Worm (Caenorhabditis elegans): ENCODE measurements around the gene Y50D4C.3.
"Not testable (repeated sequence)": the region's sequence is repeated elsewhere in the genome, so short reads cannot be mapped to it uniquely, and the experiment has no call there.

DNA sequence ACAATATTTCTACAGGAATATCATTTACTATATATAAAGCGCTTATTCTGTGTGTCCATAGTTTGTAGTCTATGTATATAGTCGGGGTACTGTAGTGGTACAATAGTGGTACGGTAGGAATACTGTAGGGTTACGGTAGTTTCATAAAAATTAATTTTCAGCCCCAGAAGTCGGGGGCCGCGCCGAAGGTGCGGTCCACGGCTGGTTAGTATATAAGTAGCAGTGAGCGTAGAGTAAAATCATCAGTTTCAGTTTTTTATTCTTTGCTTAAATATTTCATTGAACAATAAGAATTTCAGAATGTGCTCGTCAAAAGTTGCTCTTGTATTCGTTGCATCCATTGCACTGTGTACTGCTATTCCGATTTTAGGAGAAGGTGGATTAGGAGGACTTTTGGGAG lies 54.2 kb downstream of the Y50D4C.3 start, which contains the start of gene srlf-22:
- not testable (repeated sequence) for TF ChIP-seq ama-1 (optimal IDR thresholded peaks at IDR 0.05); B0310.2 (tag; optimal IDR thresholded peaks at IDR 0.05)
